Worm (Caenorhabditis elegans) whole organism, young adult: ENCODE data around the gene F59D12.2.
A peak's percentile ranks its signal among the peaks of the same experiment; 100 is the strongest.

Experiments used
- B0336.3 ChIP-seq: fragments of 200-800 bp; sonication (Bioruptor generic); IDR thresholded peaks from 2 replicates; pipeline ENCODE4 v1.3.6; 2022; ENCODE audit warnings: missing genetic modification characterization, missing compliant biosample characterization
- F23B12.7 ChIP-seq: sonication (generic microtip); optimal IDR thresholded peaks from 2 replicates; lab custom pipeline; 2017; ENCODE audit warnings: missing genetic modification characterization, mild to moderate bottlenecking, missing compliant biosample characterization, antibody characterized with exemption, moderate library complexity; ENCODE audit not compliant: insufficient read depth
- F49E8.2 ChIP-seq: sonication (generic microtip); optimal IDR thresholded peaks from 3 replicates; lab custom pipeline; 2017; ENCODE audit warnings: missing genetic modification characterization, mild to moderate bottlenecking, missing compliant biosample characterization, antibody characterized with exemption, moderate library complexity; ENCODE audit not compliant: insufficient read depth
- F57C9.4 ChIP-seq: sonication (generic microtip); optimal IDR thresholded peaks from 2 replicates; lab custom pipeline; 2017; ENCODE audit warnings: mild to moderate bottlenecking, missing genetic modification characterization, missing compliant biosample characterization
- K12H6.12 ChIP-seq: fragments of 200-800 bp; sonication (Bioruptor generic); optimal IDR thresholded peaks from 2 replicates; lab custom pipeline; 2018; ENCODE audit warnings: mild to moderate bottlenecking, missing genetic modification characterization, missing compliant biosample characterization
- T07F8.4 ChIP-seq: sonication (generic microtip); optimal IDR thresholded peaks from 2 replicates; lab custom pipeline; 2016; ENCODE audit warnings: mild to moderate bottlenecking, missing genetic modification characterization, moderate library complexity, missing compliant biosample characterization
- ZK185.1 ChIP-seq: sonication (generic microtip); optimal IDR thresholded peaks from 2 replicates; lab custom pipeline; 2016; ENCODE audit warnings: mild to moderate bottlenecking, missing genetic modification characterization, missing compliant biosample characterization; ENCODE audit not compliant: poor library complexity, severe bottlenecking
- ama-1 ChIP-seq, 3 experiments: fragments of 150-350 bp in 1 of 3; sonication (generic microtip) in 2 of 3; optimal IDR thresholded peaks; 2 replicates each; lab custom pipeline; 2014 to 2018; ENCODE audit warnings: missing biosample characterization in 2 of 3, missing genetic modification characterization in 2 of 3, missing genetic modification reagents in 2 of 3
- attf-3 ChIP-seq: fragments of 200-800 bp; sonication (Bioruptor generic); conservative IDR thresholded peaks from 2 replicates; pipeline ENCODE4 v1.3.6; 2022; ENCODE audit warnings: missing genetic modification reagents, missing genetic modification characterization, missing compliant biosample characterization
- attf-6 ChIP-seq: fragments of 200-800 bp; sonication (Bioruptor generic); IDR thresholded peaks from 2 replicates; pipeline ENCODE4 v1.3.6; 2022; ENCODE audit warnings: missing genetic modification reagents, missing genetic modification characterization, missing compliant biosample characterization
- cebp-1 ChIP-seq, 2 experiments: fragments of 200-800 bp in 1 of 2; sonication (Bioruptor generic) in 1 of 2; sonication (generic microtip) in 1 of 2; IDR thresholded peaks in 1 of 2; optimal IDR thresholded peaks in 1 of 2; 2 replicates each; pipeline versions ENCODE4 v1.3.6 to Lab custom; 2017 to 2022; ENCODE audit warnings: missing compliant biosample characterization in 2 of 2, missing genetic modification characterization in 2 of 2, mild to moderate bottlenecking in 1 of 2, missing genetic modification reagents in 1 of 2, moderate library complexity in 1 of 2
- egrh-3 ChIP-seq: fragments of 200-800 bp; sonication (Bioruptor generic); IDR thresholded peaks from 2 replicates; pipeline ENCODE4 v1.3.6; 2022; ENCODE audit warnings: missing genetic modification reagents, missing genetic modification characterization, missing compliant biosample characterization
- ekl-4 ChIP-seq: fragments of 200-800 bp; sonication (Bioruptor generic); IDR thresholded peaks from 2 replicates; pipeline ENCODE4 v1.3.6; 2022; ENCODE audit warnings: missing genetic modification reagents, missing genetic modification characterization, missing compliant biosample characterization
- fkh-3 ChIP-seq: sonication (generic microtip); optimal IDR thresholded peaks from 2 replicates; lab custom pipeline; 2016; ENCODE audit warnings: mild to moderate bottlenecking, missing genetic modification characterization, missing compliant biosample characterization
- hmg-1.2 ChIP-seq: fragments of 200-800 bp; sonication (Bioruptor generic); IDR thresholded peaks from 2 replicates; pipeline ENCODE4 v1.3.6; 2022; ENCODE audit warnings: missing genetic modification reagents, missing genetic modification characterization, missing compliant biosample characterization
- hrde-1 ChIP-seq: sonication (generic microtip); optimal IDR thresholded peaks from 2 replicates; lab custom pipeline; 2016; ENCODE audit warnings: missing genetic modification characterization, mild to moderate bottlenecking, missing compliant biosample characterization, moderate library complexity, missing genotype, missing genetic modification reagents, borderline replicate concordance
- lin-26 ChIP-seq: fragments of 200-800 bp; sonication (Bioruptor generic); IDR thresholded peaks from 2 replicates; pipeline ENCODE4 v1.3.6; 2022; ENCODE audit warnings: missing genetic modification reagents, missing genetic modification characterization, missing compliant biosample characterization
- mcd-1 ChIP-seq: fragments of 200-800 bp; sonication (Bioruptor generic); IDR thresholded peaks from 2 replicates; pipeline ENCODE4 v1.3.6; 2022; ENCODE audit warnings: missing genetic modification reagents, missing genetic modification characterization, missing compliant biosample characterization
- mes-4 ChIP-seq: sonication (generic microtip); optimal IDR thresholded peaks from 2 replicates; lab custom pipeline; 2016; ENCODE audit warnings: missing genotype, missing genetic modification characterization, missing compliant biosample characterization
- nfya-2 ChIP-seq: fragments of 200-800 bp; sonication (Bioruptor generic); IDR thresholded peaks from 2 replicates; pipeline ENCODE4 v1.3.6; 2022; ENCODE audit warnings: missing genetic modification reagents, missing genetic modification characterization, missing compliant biosample characterization
- nfyb-1 ChIP-seq: fragments of 200-800 bp; sonication (Bioruptor generic); IDR thresholded peaks from 2 replicates; pipeline ENCODE4 v1.3.6; 2022; ENCODE audit warnings: missing genetic modification reagents, missing genetic modification characterization, missing compliant biosample characterization
- nhr-80 ChIP-seq: sonication (generic microtip); optimal IDR thresholded peaks from 2 replicates; lab custom pipeline; 2016; ENCODE audit warnings: missing genetic modification characterization, missing compliant biosample characterization
- rcor-1 ChIP-seq: fragments of 200-800 bp; sonication (Bioruptor generic); IDR thresholded peaks from 2 replicates; pipeline ENCODE4 v1.3.6; 2022; ENCODE audit warnings: missing genetic modification reagents, missing genetic modification characterization, missing compliant biosample characterization
- rec-8 ChIP-seq, 2 experiments: sonication (generic microtip); optimal IDR thresholded peaks; 2 replicates each; lab custom pipeline; 2016; ENCODE audit warnings: mild to moderate bottlenecking in 2 of 2, missing genetic modification characterization in 2 of 2, missing genetic modification reagents in 2 of 2, missing genotype in 2 of 2, missing biosample characterization in 1 of 2, missing compliant biosample characterization in 1 of 2, moderate library complexity in 1 of 2
- repo-1 ChIP-seq: sonication (generic microtip); optimal IDR thresholded peaks from 2 replicates; lab custom pipeline; 2017; ENCODE audit warnings: mild to moderate bottlenecking, missing genetic modification characterization, missing compliant biosample characterization
- sdz-38 ChIP-seq: sonication (generic microtip); optimal IDR thresholded peaks from 2 replicates; lab custom pipeline; 2016; ENCODE audit warnings: missing genotype, missing genetic modification characterization, missing compliant biosample characterization
- snpc-1.1 ChIP-seq: sonication (generic microtip); optimal IDR thresholded peaks from 2 replicates; lab custom pipeline; 2017; ENCODE audit warnings: missing genetic modification characterization, mild to moderate bottlenecking, missing compliant biosample characterization, antibody characterized with exemption, moderate library complexity, missing genotype, missing genetic modification reagents; ENCODE audit not compliant: insufficient read depth
- snpc-4 ChIP-seq, 5 experiments: fragments of 150-350 bp in 1 of 5; sonication (generic microtip) in 4 of 5; optimal IDR thresholded peaks; 2 replicates each; lab custom pipeline; 2014 to 2018; ENCODE audit warnings: missing genetic modification characterization in 5 of 5, missing biosample characterization in 3 of 5, antibody characterized with exemption in 2 of 5, mild to moderate bottlenecking in 2 of 5, missing compliant biosample characterization in 2 of 5, missing genotype in 2 of 5, moderate library complexity in 2 of 5, missing genetic modification reagents in 1 of 5
- sptf-2 ChIP-seq: fragments of 200-800 bp; sonication (Bioruptor generic); optimal IDR thresholded peaks from 2 replicates; lab custom pipeline; 2018; ENCODE audit warnings: mild to moderate bottlenecking, missing genetic modification characterization, missing compliant biosample characterization
- unc-130 ChIP-seq: sonication (generic microtip); optimal IDR thresholded peaks from 2 replicates; lab custom pipeline; 2016; ENCODE audit warnings: missing genetic modification reagents, missing genetic modification characterization, missing compliant biosample characterization
- ztf-18 ChIP-seq: sonication (generic microtip); optimal IDR thresholded peaks from 2 replicates; lab custom pipeline; 2016; ENCODE audit warnings: missing genotype, mild to moderate bottlenecking, missing genetic modification characterization, missing compliant biosample characterization
- ztf-22 ChIP-seq: fragments of 200-800 bp; sonication (Bioruptor generic); optimal IDR thresholded peaks from 2 replicates; lab custom pipeline; 2018; ENCODE audit warnings: mild to moderate bottlenecking, missing genetic modification characterization, moderate library complexity, missing compliant biosample characterization
- ztf-25 ChIP-seq: fragments of 200-800 bp; sonication (Bioruptor generic); IDR thresholded peaks from 2 replicates; pipeline ENCODE4 v1.3.6; 2022; ENCODE audit warnings: missing genetic modification reagents, missing genetic modification characterization, missing compliant biosample characterization
- ztf-26 ChIP-seq: sonication (generic microtip); optimal IDR thresholded peaks from 2 replicates; lab custom pipeline; 2017; ENCODE audit warnings: missing genetic modification characterization, missing compliant biosample characterization
- ztf-3 ChIP-seq: fragments of 200-800 bp; sonication (Bioruptor generic); optimal IDR thresholded peaks from 2 replicates; lab custom pipeline; 2018; ENCODE audit warnings: mild to moderate bottlenecking, missing genetic modification characterization, missing compliant biosample characterization
- ztf-6 ChIP-seq: fragments of 200-800 bp; sonication (Bioruptor generic); IDR thresholded peaks from 2 replicates; pipeline ENCODE4 v1.3.6; 2022; ENCODE audit warnings: missing genetic modification reagents, missing genetic modification characterization, missing compliant biosample characterization

The F59D12.2 gene

ce11 chrX:15630790-15631204, 44.7 kb downstream of the F59D12.2 start (continued):
- TF ChIP-seq ztf-25 (no peak), ztf-22 (no peak), mcd-1 (GFP tag; lab: Robert Waterston, UW) (0 out of 2 replicates have a peak, but pooled peaks have one; percentile 32), ztf-6 (GFP tag; lab: Robert Waterston, UW) (no peak), egrh-3 (GFP tag; lab: Robert Waterston, UW) (peak; percentile 17; the same call in 1 of the 2 replicates), unc-130 (GFP tag; lab: Kevin White, UChicago) (no peak), sptf-2 (GFP tag; lab: Kevin White, UChicago) (no peak), lin-26 (no peak), attf-3 (GFP tag; lab: Robert Waterston, UW) (no peak), nfya-2 (GFP tag; lab: Robert Waterston, UW) (no peak), F49E8.2 (no peak), nhr-80 (tag; lab: Kevin White, UChicago) (no peak), hmg-1.2 (GFP tag; lab: Robert Waterston, UW) (0 out of 2 replicates have a peak, but pooled peaks have one; percentile 9), snpc-4 (GFP tag; optimal IDR thresholded peaks at IDR 0.05; lab: Kevin White, UChicago) (peak; percentile 20), snpc-4 (tag; optimal IDR thresholded peaks at IDR 0.05; lab: Kevin White, UChicago) (no peak), ztf-3 (GFP tag; lab: Kevin White, UChicago) (no peak), repo-1 (tag; lab: Kevin White, UChicago) (no peak)

- TF ChIP-seq ztf-18 (tag; lab: Kevin White, UChicago), result no peak
- no peak for TF ChIP-seq ekl-4 (GFP tag; lab: Robert Waterston, UW)
- TF ChIP-seq cebp-1 (GFP tag; IDR thresholded peaks at IDR 0.05; lab: Robert Waterston, UW), result no peak
- TF ChIP-seq cebp-1 (tag; optimal IDR thresholded peaks at IDR 0.05; lab: Kevin White, UChicago), result peak; percentile 52
Observed at ce11 chrX:15630340-15630739, 45.2 kb downstream of the F59D12.2 start, which contains the start of gene K09E9.4. Gene K09E9.4, minus strand, starts transcription at chrX:15630440.

- TF ChIP-seq snpc-1.1 (tag; lab: Kevin White, UChicago) (no peak), nhr-80 (tag; lab: Kevin White, UChicago) (peak; percentile 5), ztf-3 (GFP tag; lab: Kevin White, UChicago) (peak; percentile 18)
- TF ChIP-seq, all 124 proteins: peak for 2
Observed at ce11 chrX:15629615-15630014, 45.9 kb downstream of the F59D12.2 start.

ce11 chrX:15628945-15629344, 46.6 kb downstream of the F59D12.2 start:
- TF ChIP-seq fkh-3 (tag; lab: Kevin White, UChicago) (no peak), nfyb-1 (GFP tag; lab: Robert Waterston, UW) (no peak), K12H6.12 (tag; lab: Kevin White, UChicago) (no peak), ama-1 (optimal IDR thresholded peaks at IDR 0.05; lab: Kevin White, UChicago) (no peak), ama-1 (GFP tag; optimal IDR thresholded peaks at IDR 0.05; lab: Kevin White, UChicago) (no peak), sdz-38 (no peak), nfya-2 (GFP tag; lab: Robert Waterston, UW) (no peak), T07F8.4 (tag; lab: Kevin White, UChicago) (no peak), unc-130 (GFP tag; lab: Kevin White, UChicago) (no peak), mes-4 (tag; lab: Kevin White, UChicago) (no peak), attf-3 (GFP tag; lab: Robert Waterston, UW) (no peak), hrde-1 (no peak), ztf-26 (tag; lab: Kevin White, UChicago) (no peak), attf-6 (GFP tag; lab: Robert Waterston, UW) (no peak), B0336.3 (no peak), rec-8 (tag; optimal IDR thresholded peaks at IDR 0.05; lab: Kevin White, UChicago) (no peak), lin-26 (no peak), ZK185.1 (tag; lab: Kevin White, UChicago) (no peak), F23B12.7 (tag; lab: Kevin White, UChicago) (no peak), rcor-1 (GFP tag; lab: Robert Waterston, UW) (no peak), F57C9.4 (tag; lab: Kevin White, UChicago) (no peak)
